Fruit fly (Drosophila melanogaster) whole organism, embryonic: ENCODE results near the gene mib2.

Source experiments
- Awh ChIP-seq: fragments of 200-800 bp; sonication (Bioruptor generic); IDR thresholded peaks from 2 replicates; pipeline ENCODE4, ENCODE4 v1.3.6; 2022; ENCODE audit warnings: missing biosample characterization, missing genetic modification characterization
- C15 ChIP-seq: fragments of 200-800 bp; sonication (Bioruptor generic); IDR thresholded peaks from 3 replicates; pipeline ENCODE4 v1.3.6; 2022; ENCODE audit warnings: missing biosample characterization, missing genetic modification characterization
- CG10321 ChIP-seq: fragments of 200-800 bp; sonication (Bioruptor generic); IDR thresholded peaks from 2 replicates; pipeline ENCODE4 v1.3.6; 2022; ENCODE audit warnings: missing biosample characterization, missing genetic modification characterization
- CG10543 ChIP-seq: fragments of 200-800 bp; sonication (Bioruptor generic); optimal IDR thresholded peaks from 3 replicates; lab custom pipeline; 2017; ENCODE audit warnings: missing biosample characterization, mild to moderate bottlenecking, missing genetic modification characterization, moderate library complexity
- CG11247 ChIP-seq: fragments of 200-800 bp; sonication (Bioruptor generic); IDR thresholded peaks from 2 replicates; pipeline ENCODE4 v1.3.6; 2022; ENCODE audit warnings: missing biosample characterization, missing genetic modification characterization
- CG13894 ChIP-seq: fragments of 200-800 bp; sonication (Bioruptor generic); optimal IDR thresholded peaks from 3 replicates; lab custom pipeline; 2018; ENCODE audit warnings: missing biosample characterization, mild to moderate bottlenecking, missing genetic modification characterization, moderate library complexity
- CG17186 ChIP-seq: fragments of 200-800 bp; sonication (Bioruptor generic); optimal IDR thresholded peaks from 3 replicates; lab custom pipeline; 2017; ENCODE audit warnings: missing biosample characterization, missing genetic modification reagents, missing genetic modification characterization
- CG17568 ChIP-seq: fragments of 200-800 bp; sonication (Bioruptor generic); optimal IDR thresholded peaks from 2 replicates; lab custom pipeline; 2018; ENCODE audit warnings: missing biosample characterization, mild to moderate bottlenecking, missing genetic modification characterization, moderate library complexity
- CG18599 ChIP-seq: fragments of 200-800 bp; sonication (Bioruptor generic); optimal IDR thresholded peaks from 3 replicates; lab custom pipeline; 2017; ENCODE audit warnings: missing biosample characterization, missing genetic modification characterization, mild to moderate bottlenecking, moderate library complexity, missing genetic modification reagents
- CG34376 ChIP-seq: fragments of 200-800 bp; sonication (Bioruptor generic); optimal IDR thresholded peaks from 2 replicates; lab custom pipeline; 2018; ENCODE audit warnings: missing biosample characterization, mild to moderate bottlenecking, missing genetic modification characterization
- CG3847 ChIP-seq: fragments of 200-800 bp; sonication (Bioruptor generic); IDR thresholded peaks from 2 replicates; pipeline ENCODE4 v1.3.6; 2022; ENCODE audit warnings: missing biosample characterization, missing genetic modification characterization
- CG4282 ChIP-seq: fragments of 200-800 bp; sonication (Bioruptor generic); optimal IDR thresholded peaks from 2 replicates; lab custom pipeline; 2016; ENCODE audit warnings: missing biosample characterization, missing genetic modification characterization
- CG4360 ChIP-seq: fragments of 200-800 bp; sonication (Bioruptor generic); IDR thresholded peaks from 2 replicates; pipeline ENCODE4 v1.3.6; 2022; ENCODE audit warnings: missing biosample characterization, missing genetic modification characterization
- CG6765 ChIP-seq: fragments of 200-800 bp; sonication (Bioruptor generic); optimal IDR thresholded peaks from 3 replicates; lab custom pipeline; 2017; ENCODE audit warnings: missing biosample characterization, mild to moderate bottlenecking, missing genetic modification characterization
- CG8478 ChIP-seq: fragments of >200 bp; optimal IDR thresholded peaks from 2 replicates; lab custom pipeline; 2018
- Doc3 ChIP-seq: fragments of 200-800 bp; sonication (Bioruptor generic); IDR thresholded peaks from 3 replicates; pipeline ENCODE4 v1.3.6; 2022; ENCODE audit warnings: missing biosample characterization, missing genetic modification characterization; ENCODE audit not compliant: partially characterized antibody
- Ets65A ChIP-seq: fragments of 200-800 bp; sonication (Bioruptor generic); peaks from one replicate; lab custom pipeline; 2016; ENCODE audit warnings: missing biosample characterization, missing genetic modification characterization
- Fer3 ChIP-seq: fragments of 200-800 bp; sonication (Bioruptor generic); optimal IDR thresholded peaks from 2 replicates; lab custom pipeline; 2018; ENCODE audit warnings: missing biosample characterization, mild to moderate bottlenecking, missing genetic modification characterization, moderate library complexity
- H15 ChIP-seq: fragments of 200-800 bp; sonication (Bioruptor generic); IDR thresholded peaks from 3 replicates; pipeline ENCODE4 v1.3.6; 2022; ENCODE audit warnings: missing biosample characterization, missing genetic modification characterization
- Hey ChIP-seq: fragments of 200-800 bp; sonication (Bioruptor generic); optimal IDR thresholded peaks from 3 replicates; lab custom pipeline; 2018; ENCODE audit warnings: missing biosample characterization, mild to moderate bottlenecking, missing genetic modification characterization
- Hr78 ChIP-seq, 2 experiments: fragments of 200-800 bp in 1 of 2; fragments of >200 bp in 1 of 2; sonication (Bioruptor generic) in 1 of 2; optimal IDR thresholded peaks; 2 replicates each; lab custom pipeline; 2017 to 2019; ENCODE audit warnings: missing biosample characterization in 2 of 2, missing genetic modification characterization in 2 of 2, mild to moderate bottlenecking in 1 of 2, moderate library complexity in 1 of 2
- Meics ChIP-seq: fragments of 200-800 bp; sonication (Bioruptor generic); optimal IDR thresholded peaks from 2 replicates; lab custom pipeline; 2017; ENCODE audit warnings: missing biosample characterization, mild to moderate bottlenecking, missing genetic modification characterization
- NfI ChIP-seq: fragments of 200-800 bp; sonication (Bioruptor generic); optimal IDR thresholded peaks from 3 replicates; lab custom pipeline; 2018; ENCODE audit warnings: missing biosample characterization, mild to moderate bottlenecking, missing genetic modification characterization, moderate library complexity
- Opbp ChIP-seq: fragments of 200-800 bp; sonication (Bioruptor generic); IDR thresholded peaks from 3 replicates; pipeline ENCODE4 v1.3.6; 2022; ENCODE audit warnings: missing biosample characterization, missing genetic modification characterization; ENCODE audit not compliant: partially characterized antibody
- Ptx1 ChIP-seq: fragments of 200-800 bp; sonication (Bioruptor generic); IDR thresholded peaks from 2 replicates; pipeline ENCODE4 v1.3.6; 2022; ENCODE audit warnings: missing biosample characterization, missing genetic modification characterization
- Side ChIP-seq: fragments of 200-800 bp; sonication (Bioruptor generic); optimal IDR thresholded peaks from 2 replicates; lab custom pipeline; 2016; ENCODE audit warnings: missing biosample characterization, missing genetic modification characterization
- Sry-β ChIP-seq: fragments of 200-800 bp; sonication (Bioruptor generic); optimal IDR thresholded peaks from 2 replicates; lab custom pipeline; 2018; ENCODE audit warnings: missing biosample characterization, mild to moderate bottlenecking, missing genetic modification characterization, moderate library complexity
- ab ChIP-seq: fragments of 200-800 bp; sonication (Bioruptor generic); optimal IDR thresholded peaks from 2 replicates; lab custom pipeline; 2016; ENCODE audit warnings: missing biosample characterization, missing genetic modification characterization
- abd-A ChIP-seq: fragments of 200-800 bp; sonication (Bioruptor generic); optimal IDR thresholded peaks from 3 replicates; lab custom pipeline; 2019; ENCODE audit warnings: missing biosample characterization, mild to moderate bottlenecking, missing genetic modification characterization, moderate library complexity
- ato ChIP-seq: fragments of 200-800 bp; sonication (Bioruptor generic); IDR thresholded peaks from 2 replicates; pipeline ENCODE4 v1.3.6; 2022; ENCODE audit warnings: missing biosample characterization, missing genetic modification characterization; ENCODE audit not compliant: partially characterized antibody
- ci ChIP-seq: fragments of 200-800 bp; sonication (Bioruptor generic); IDR thresholded peaks from 3 replicates; pipeline ENCODE4 v1.3.6; 2022; ENCODE audit warnings: missing biosample characterization, missing genetic modification characterization
- croc ChIP-seq: fragments of 200-800 bp; sonication (Bioruptor generic); conservative IDR thresholded peaks from 3 replicates; pipeline ENCODE4 v1.3.6; 2022; ENCODE audit warnings: missing biosample characterization, missing genetic modification characterization
- danr ChIP-seq: fragments of 200-800 bp; sonication (Bioruptor generic); IDR thresholded peaks from 2 replicates; pipeline ENCODE4 v1.3.6; 2022; ENCODE audit warnings: missing biosample characterization, missing genetic modification characterization
- dpn ChIP-seq, 2 experiments: fragments of 200-800 bp; sonication (Bioruptor generic); optimal IDR thresholded peaks; 3 replicates each; lab custom pipeline; 2016; ENCODE audit warnings: missing biosample characterization in 2 of 2, missing genetic modification characterization in 2 of 2
- fd102C ChIP-seq: fragments of 200-800 bp; sonication (Bioruptor generic); optimal IDR thresholded peaks from 2 replicates; lab custom pipeline; 2018; ENCODE audit warnings: missing biosample characterization, mild to moderate bottlenecking, missing genetic modification characterization, moderate library complexity
- gsb ChIP-seq: fragments of 200-800 bp; sonication (Bioruptor generic); IDR thresholded peaks from 2 replicates; pipeline ENCODE4 v1.3.6; 2022; ENCODE audit warnings: missing biosample characterization, missing genetic modification characterization
- kay ChIP-seq: fragments of 200-800 bp; sonication (Bioruptor generic); optimal IDR thresholded peaks from 2 replicates; lab custom pipeline; 2016; ENCODE audit warnings: missing biosample characterization, missing genetic modification characterization
- ken ChIP-seq: fragments of 200-800 bp; sonication (Bioruptor generic); IDR thresholded peaks from 3 replicates; pipeline ENCODE4 v1.3.6; 2022; ENCODE audit warnings: missing biosample characterization, missing genetic modification characterization
- lab ChIP-seq: fragments of 200-800 bp; sonication (Bioruptor generic); optimal IDR thresholded peaks from 3 replicates; lab custom pipeline; 2017; ENCODE audit warnings: missing biosample characterization, missing genetic modification characterization, mild to moderate bottlenecking, moderate library complexity, missing genetic modification reagents
- lmd ChIP-seq: fragments of 200-800 bp; sonication (Bioruptor generic); IDR thresholded peaks from 2 replicates; pipeline ENCODE4 v1.3.6; 2022; ENCODE audit warnings: missing biosample characterization, missing genetic modification characterization
- mirr ChIP-seq: fragments of 200-800 bp; sonication (Bioruptor generic); optimal IDR thresholded peaks from 3 replicates; lab custom pipeline; 2018; ENCODE audit warnings: missing biosample characterization, mild to moderate bottlenecking, missing genetic modification characterization
- oc ChIP-seq: fragments of 200-800 bp; sonication (Bioruptor generic); optimal IDR thresholded peaks from 2 replicates; lab custom pipeline; 2018; ENCODE audit warnings: missing biosample characterization, mild to moderate bottlenecking, missing genetic modification characterization, moderate library complexity
- otp ChIP-seq: fragments of 200-800 bp; sonication (Bioruptor generic); IDR thresholded peaks from 3 replicates; pipeline ENCODE4, ENCODE4 v1.3.6; 2022; ENCODE audit warnings: missing biosample characterization, missing genetic modification characterization
- pho ChIP-seq: fragments of 200-800 bp; sonication (Bioruptor generic); optimal IDR thresholded peaks from 2 replicates; lab custom pipeline; 2016; ENCODE audit warnings: missing biosample characterization, missing genetic modification characterization
- repo ChIP-seq: fragments of 200-800 bp; sonication (Bioruptor generic); optimal IDR thresholded peaks from 2 replicates; lab custom pipeline; 2016; ENCODE audit warnings: missing biosample characterization, missing genetic modification characterization
- vnd ChIP-seq: fragments of 200-800 bp; sonication (Bioruptor generic); IDR thresholded peaks from 3 replicates; pipeline ENCODE4 v1.3.6; 2022; ENCODE audit warnings: missing biosample characterization, missing genetic modification characterization; ENCODE audit not compliant: partially characterized antibody
- zen ChIP-seq: fragments of 200-800 bp; sonication (Bioruptor generic); optimal IDR thresholded peaks from 3 replicates; lab custom pipeline; 2018; ENCODE audit warnings: missing biosample characterization, mild to moderate bottlenecking, missing genetic modification characterization, moderate library complexity
- zen2 ChIP-seq: fragments of 200-800 bp; sonication (Bioruptor generic); IDR thresholded peaks from 3 replicates; pipeline ENCODE4 v1.3.6; 2022; ENCODE audit warnings: missing biosample characterization, missing genetic modification characterization; ENCODE audit not compliant: partially characterized antibody
- zfh2 ChIP-seq: fragments of 200-800 bp; sonication (Bioruptor generic); optimal IDR thresholded peaks from 2 replicates; lab custom pipeline; 2016; ENCODE audit warnings: missing biosample characterization, missing genetic modification characterization

Gene mib2

dm6 chr2L:19015628-19016027 is 18.6 kb upstream of the mib2 start (continued):
- TF ChIP-seq otp (GFP tag; lab: Robert Waterston, UW), result no peak
- TF ChIP-seq CG11247 (GFP tag; lab: Robert Waterston, UW), result no peak
- peak; percentile 34; the same call in 1 of the 3 replicates for TF ChIP-seq zen2 (GFP tag; lab: Robert Waterston, UW)
- TF ChIP-seq CG13894 (tag; lab: Kevin White, UChicago), result peak; percentile 49
- peak; percentile 96 for TF ChIP-seq Hey (tag; lab: Kevin White, UChicago)
- TF ChIP-seq NfI (GFP tag; lab: Kevin White, UChicago), result no peak
- no peak for TF ChIP-seq ken (GFP tag; lab: Robert Waterston, UW)
- no peak for TF ChIP-seq CG34376
- no peak for TF ChIP-seq gsb (GFP tag; lab: Robert Waterston, UW)
- no peak for TF ChIP-seq H15 (GFP tag; lab: Robert Waterston, UW)
- no peak for TF ChIP-seq vnd (GFP tag; lab: Robert Waterston, UW)
- no peak for TF ChIP-seq repo (GFP tag; lab: Kevin White, UChicago)
- TF ChIP-seq CG8478 (lab: Kevin White, UChicago), result no peak
- TF ChIP-seq Opbp (GFP tag; lab: Robert Waterston, UW), result no peak
- TF ChIP-seq croc (GFP tag; lab: Robert Waterston, UW), result no peak
- no peak for TF ChIP-seq Fer3 (tag; lab: Kevin White, UChicago)
- TF ChIP-seq ab, result no peak
- no peak for TF ChIP-seq dpn (GFP tag; optimal IDR thresholded peaks at IDR 0.05; lab: Kevin White, UChicago)
- no peak for TF ChIP-seq Sry-β
- 0 out of 2 replicates have a peak, but pooled peaks have one; percentile 10 for TF ChIP-seq CG3847
- TF ChIP-seq CG4360 (GFP tag; lab: Robert Waterston, UW), result no peak
- no peak for TF ChIP-seq fd102C (GFP tag; lab: Kevin White, UChicago)
- TF ChIP-seq Doc3 (GFP tag; lab: Robert Waterston, UW), result no peak

DNA sequence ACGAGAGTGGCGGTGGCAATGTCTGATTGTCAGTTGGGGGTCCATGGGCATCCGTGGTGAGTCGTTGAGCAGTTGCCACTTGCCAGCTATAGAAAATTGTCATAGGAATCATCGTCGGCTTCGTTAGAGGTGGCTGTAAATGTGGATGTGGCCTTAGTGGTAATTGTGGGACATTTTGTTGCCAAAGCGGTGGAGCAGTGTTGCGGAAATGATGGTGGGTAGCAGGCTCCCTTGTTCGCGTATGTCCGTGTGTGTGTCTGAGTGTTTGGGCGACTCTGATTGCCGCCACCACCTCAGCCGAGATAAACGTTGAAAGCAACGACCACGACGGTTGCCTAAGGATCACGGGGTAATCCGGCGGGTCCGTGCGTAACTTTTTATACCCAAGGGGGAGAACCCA is 17.2 kb upstream of the mib2 start:
- TF ChIP-seq CG10543 (GFP tag; lab: Kevin White, UChicago) (peak; percentile 23), lab (peak; percentile 18), CG18599 (GFP tag; lab: Kevin White, UChicago) (peak; percentile 8), abd-A (tag; lab: Kevin White, UChicago) (peak; percentile 91), lmd (no peak), Hey (tag; lab: Kevin White, UChicago) (peak; percentile 42)

dm6 chr2L:19018266-19018665 is 16.0 kb upstream of the mib2 start:
- TF ChIP-seq pho (GFP tag; lab: Kevin White, UChicago) (no peak), CG18599 (GFP tag; lab: Kevin White, UChicago) (peak; percentile 53), kay (no peak), oc (tag; lab: Kevin White, UChicago) (peak; percentile 32), Hr78 (GFP tag; optimal IDR thresholded peaks at IDR 0.05; lab: Kevin White, UChicago) (no peak), CG17186 (no peak), zen (no peak), C15 (GFP tag; lab: Robert Waterston, UW) (no peak), CG17568 (GFP tag; lab: Kevin White, UChicago) (no peak), ato (GFP tag; lab: Robert Waterston, UW) (no peak), Ptx1 (GFP tag; lab: Robert Waterston, UW) (0 out of 2 replicates have a peak, but pooled peaks have one; percentile 18), ci (GFP tag; lab: Robert Waterston, UW) (0 out of 3 replicates have a peak, but pooled peaks have one; percentile 15), CG10321 (no peak), danr (GFP tag; lab: Robert Waterston, UW) (no peak), Awh (GFP tag; lab: Robert Waterston, UW) (no peak), Side (GFP tag; lab: Kevin White, UChicago) (no peak), CG6765 (GFP tag; lab: Kevin White, UChicago) (no peak), Meics (GFP tag; lab: Kevin White, UChicago) (no peak), CG4282 (GFP tag; lab: Kevin White, UChicago) (no peak), mirr (GFP tag; lab: Kevin White, UChicago) (peak; percentile 73), zfh2 (GFP tag; lab: Kevin White, UChicago) (no peak), Ets65A (GFP tag; lab: Kevin White, UChicago) (peak; percentile 69)
